Fruit fly (Drosophila melanogaster) whole organism, embryonic: ENCODE data around the gene PpD6.

ENCODE experiments used
- Adf1 ChIP-seq: fragments of 200-800 bp; sonication (Bioruptor generic); IDR thresholded peaks from 2 replicates; pipeline ENCODE4 v1.3.6; 2022; ENCODE audit warnings: missing biosample characterization, missing genetic modification characterization
- Awh ChIP-seq: fragments of 200-800 bp; sonication (Bioruptor generic); IDR thresholded peaks from 2 replicates; pipeline ENCODE4, ENCODE4 v1.3.6; 2022; ENCODE audit warnings: missing biosample characterization, missing genetic modification characterization
- CG10543 ChIP-seq: fragments of 200-800 bp; sonication (Bioruptor generic); optimal IDR thresholded peaks from 3 replicates; lab custom pipeline; 2017; ENCODE audit warnings: missing biosample characterization, mild to moderate bottlenecking, missing genetic modification characterization, moderate library complexity
- CG11093 ChIP-seq: fragments of 200-800 bp; sonication (Bioruptor generic); IDR thresholded peaks from 3 replicates; pipeline ENCODE4 v1.3.6; 2022; ENCODE audit warnings: missing biosample characterization, missing genetic modification characterization
- CG11560 ChIP-seq: fragments of 200-800 bp; sonication (Bioruptor generic); IDR thresholded peaks from 3 replicates; pipeline ENCODE4 v1.3.6; 2022; ENCODE audit warnings: missing biosample characterization, missing genetic modification characterization
- CG12391 ChIP-seq: fragments of 200-800 bp; sonication (Bioruptor generic); optimal IDR thresholded peaks from 3 replicates; lab custom pipeline; 2018; ENCODE audit warnings: missing biosample characterization, mild to moderate bottlenecking, missing genetic modification characterization, moderate library complexity
- CG12659 ChIP-seq: fragments of 200-800 bp; sonication (Bioruptor generic); optimal IDR thresholded peaks from 3 replicates; lab custom pipeline; 2017; ENCODE audit warnings: mild to moderate bottlenecking, missing biosample characterization, missing genetic modification reagents, missing genetic modification characterization
- CG12942 ChIP-seq: fragments of 200-800 bp; sonication (Bioruptor generic); optimal IDR thresholded peaks from 3 replicates; lab custom pipeline; 2016; ENCODE audit warnings: missing biosample characterization, missing genetic modification characterization
- CG13296 ChIP-seq: fragments of 200-800 bp; sonication (Bioruptor generic); optimal IDR thresholded peaks from 3 replicates; lab custom pipeline; 2018; ENCODE audit warnings: missing biosample characterization, mild to moderate bottlenecking, missing genetic modification characterization
- CG14441 ChIP-seq: fragments of 200-800 bp; sonication (Bioruptor generic); IDR thresholded peaks from 2 replicates; pipeline ENCODE4 v1.3.6; 2022; ENCODE audit warnings: missing biosample characterization, missing genetic modification characterization
- CG1602 ChIP-seq: fragments of 200-800 bp; sonication (Bioruptor generic); optimal IDR thresholded peaks from 3 replicates; lab custom pipeline; 2016; ENCODE audit warnings: missing biosample characterization, missing genetic modification characterization
- CG18619 ChIP-seq: fragments of 200-800 bp; sonication (Bioruptor generic); optimal IDR thresholded peaks from 3 replicates; lab custom pipeline; 2017; ENCODE audit warnings: missing biosample characterization, mild to moderate bottlenecking, missing genetic modification characterization
- CG6689 ChIP-seq: fragments of 200-800 bp; sonication (Bioruptor generic); IDR thresholded peaks from 2 replicates; pipeline ENCODE4 v1.3.6; 2022; ENCODE audit warnings: missing biosample characterization, missing genetic modification characterization
- CG6791 ChIP-seq: fragments of 200-800 bp; sonication (Bioruptor generic); IDR thresholded peaks from 3 replicates; pipeline ENCODE4 v1.3.6; 2022; ENCODE audit warnings: missing biosample characterization, missing genetic modification characterization; ENCODE audit not compliant: partially characterized antibody
- CG6854 ChIP-seq: fragments of 200-800 bp; sonication (Bioruptor generic); optimal IDR thresholded peaks from 3 replicates; lab custom pipeline; 2017; ENCODE audit warnings: missing biosample characterization, mild to moderate bottlenecking, missing genetic modification characterization
- CG7745 ChIP-seq: fragments of 200-800 bp; sonication (Bioruptor generic); optimal IDR thresholded peaks from 2 replicates; lab custom pipeline; 2018; ENCODE audit warnings: missing biosample characterization, mild to moderate bottlenecking, missing genetic modification characterization, moderate library complexity
- CG8290 ChIP-seq, 3 experiments: fragments of 200-800 bp; sonication (Bioruptor generic); optimal IDR thresholded peaks; 2 replicates each; lab custom pipeline; 2016 to 2019; ENCODE audit warnings: missing biosample characterization in 3 of 3, missing genetic modification characterization in 3 of 3, mild to moderate bottlenecking in 2 of 3, moderate library complexity in 1 of 3
- CG8765 ChIP-seq: fragments of 200-800 bp; sonication (Bioruptor generic); IDR thresholded peaks from 2 replicates; pipeline ENCODE4 v1.3.6; 2022; ENCODE audit warnings: missing biosample characterization, missing genetic modification characterization
- CG9932 ChIP-seq: fragments of 200-800 bp; sonication (Bioruptor generic); IDR thresholded peaks from 2 replicates; pipeline ENCODE4 v1.3.6; 2022; ENCODE audit warnings: missing biosample characterization, missing genetic modification characterization
- Doc2 ChIP-seq: fragments of 200-800 bp; sonication (Bioruptor generic); IDR thresholded peaks from 2 replicates; pipeline ENCODE4 v1.3.6; 2022; ENCODE audit warnings: missing biosample characterization, missing genetic modification characterization
- Doc3 ChIP-seq: fragments of 200-800 bp; sonication (Bioruptor generic); IDR thresholded peaks from 3 replicates; pipeline ENCODE4 v1.3.6; 2022; ENCODE audit warnings: missing biosample characterization, missing genetic modification characterization; ENCODE audit not compliant: partially characterized antibody
- Hr78 ChIP-seq, 2 experiments: fragments of 200-800 bp in 1 of 2; fragments of >200 bp in 1 of 2; sonication (Bioruptor generic) in 1 of 2; optimal IDR thresholded peaks; 2 replicates each; lab custom pipeline; 2017 to 2019; ENCODE audit warnings: missing biosample characterization in 2 of 2, missing genetic modification characterization in 2 of 2, mild to moderate bottlenecking in 1 of 2, moderate library complexity in 1 of 2
- Jarid2 ChIP-seq: fragments of 200-800 bp; sonication (Bioruptor generic); optimal IDR thresholded peaks from 3 replicates; lab custom pipeline; 2017; ENCODE audit warnings: mild to moderate bottlenecking, missing biosample characterization, missing genetic modification reagents, missing genetic modification characterization
- Mes4 ChIP-seq: fragments of 200-800 bp; sonication (Bioruptor generic); optimal IDR thresholded peaks from 2 replicates; lab custom pipeline; 2016; ENCODE audit warnings: missing biosample characterization, missing genetic modification characterization
- Sox102F ChIP-seq: fragments of 200-800 bp; sonication (Bioruptor generic); optimal IDR thresholded peaks from 2 replicates; lab custom pipeline; 2018; ENCODE audit warnings: missing biosample characterization, mild to moderate bottlenecking, missing genetic modification characterization, moderate library complexity
- Xbp1 ChIP-seq: fragments of 200-800 bp; sonication (Bioruptor generic); optimal IDR thresholded peaks from 3 replicates; lab custom pipeline; 2016; ENCODE audit warnings: missing biosample characterization, mild to moderate bottlenecking, missing genetic modification characterization
- abd-A ChIP-seq: fragments of 200-800 bp; sonication (Bioruptor generic); optimal IDR thresholded peaks from 3 replicates; lab custom pipeline; 2019; ENCODE audit warnings: missing biosample characterization, mild to moderate bottlenecking, missing genetic modification characterization, moderate library complexity
- aop ChIP-seq: fragments of 200-800 bp; sonication (Bioruptor generic); IDR thresholded peaks from 2 replicates; pipeline ENCODE4 v1.3.6; 2022; ENCODE audit warnings: missing biosample characterization, missing genetic modification characterization
- chinmo ChIP-seq: fragments of 200-800 bp; sonication (Bioruptor generic); IDR thresholded peaks from 4 replicates; pipeline ENCODE4 v1.3.6; 2022; ENCODE audit warnings: missing biosample characterization, missing genetic modification characterization; ENCODE audit not compliant: partially characterized antibody
- chm ChIP-seq: fragments of 200-800 bp; sonication (Bioruptor generic); IDR thresholded peaks from 2 replicates; pipeline ENCODE4 v1.3.6; 2022; ENCODE audit warnings: missing biosample characterization, missing genetic modification characterization
- crc ChIP-seq: fragments of 200-800 bp; sonication (Bioruptor generic); optimal IDR thresholded peaks from 2 replicates; lab custom pipeline; 2016; ENCODE audit warnings: missing biosample characterization, missing genetic modification characterization
- cwo ChIP-seq: fragments of 200-800 bp; sonication (Bioruptor generic); optimal IDR thresholded peaks from 3 replicates; lab custom pipeline; 2017; ENCODE audit warnings: missing biosample characterization, missing genetic modification characterization, mild to moderate bottlenecking, moderate library complexity, missing genetic modification reagents
- dmrt11E ChIP-seq: fragments of 200-800 bp; sonication (Bioruptor generic); optimal IDR thresholded peaks from 3 replicates; lab custom pipeline; 2018; ENCODE audit warnings: missing biosample characterization, mild to moderate bottlenecking, missing genetic modification characterization, moderate library complexity
- dmrt99B ChIP-seq: fragments of 200-800 bp; sonication (Bioruptor generic); optimal IDR thresholded peaks from 2 replicates; lab custom pipeline; 2018; ENCODE audit warnings: missing biosample characterization, mild to moderate bottlenecking, missing genetic modification characterization, moderate library complexity
- ewg ChIP-seq: fragments of 200-800 bp; sonication (Bioruptor generic); optimal IDR thresholded peaks from 3 replicates; lab custom pipeline; 2017; ENCODE audit warnings: mild to moderate bottlenecking, missing biosample characterization, missing genetic modification reagents, missing genetic modification characterization
- gfzf ChIP-seq: fragments of 200-800 bp; sonication (Bioruptor generic); optimal IDR thresholded peaks from 2 replicates; lab custom pipeline; 2016; ENCODE audit warnings: missing biosample characterization, mild to moderate bottlenecking, missing genetic modification characterization, moderate library complexity
- hb ChIP-seq: fragments of 200-800 bp; sonication (Bioruptor generic); IDR thresholded peaks from 3 replicates; pipeline ENCODE4 v1.3.6; 2022; ENCODE audit warnings: missing biosample characterization, missing genetic modification characterization; ENCODE audit not compliant: partially characterized antibody
- hbn ChIP-seq: fragments of 200-800 bp; sonication (Bioruptor generic); IDR thresholded peaks from 2 replicates; pipeline ENCODE4 v1.3.6; 2022; ENCODE audit warnings: missing biosample characterization, missing genetic modification characterization; ENCODE audit not compliant: partially characterized antibody
- her ChIP-seq: fragments of 200-800 bp; sonication (Bioruptor generic); optimal IDR thresholded peaks from 2 replicates; lab custom pipeline; 2016; ENCODE audit warnings: missing biosample characterization, missing genetic modification characterization
- luna ChIP-seq: fragments of 200-800 bp; sonication (Bioruptor generic); optimal IDR thresholded peaks from 2 replicates; lab custom pipeline; 2016; ENCODE audit warnings: missing biosample characterization, missing genetic modification characterization
- nerfin-2 ChIP-seq: fragments of 200-800 bp; sonication (Bioruptor generic); IDR thresholded peaks from 2 replicates; pipeline ENCODE4 v1.3.6; 2022; ENCODE audit warnings: missing biosample characterization, missing genetic modification characterization; ENCODE audit not compliant: partially characterized antibody
- pb ChIP-seq: fragments of 200-800 bp; sonication (Bioruptor generic); optimal IDR thresholded peaks from 3 replicates; lab custom pipeline; 2016; ENCODE audit warnings: missing biosample characterization, missing genetic modification characterization
- repo ChIP-seq: fragments of 200-800 bp; sonication (Bioruptor generic); optimal IDR thresholded peaks from 2 replicates; lab custom pipeline; 2016; ENCODE audit warnings: missing biosample characterization, missing genetic modification characterization
- slp2 ChIP-seq: fragments of 200-800 bp; sonication (Bioruptor generic); optimal IDR thresholded peaks from 2 replicates; lab custom pipeline; 2016; ENCODE audit warnings: missing biosample characterization, missing genetic modification characterization
- toy ChIP-seq: fragments of 200-800 bp; sonication (Bioruptor generic); IDR thresholded peaks from 2 replicates; pipeline ENCODE4 v1.3.6; 2022; ENCODE audit warnings: missing biosample characterization, missing genetic modification characterization
- twi ChIP-seq: fragments of 200-800 bp; optimal IDR thresholded peaks from 2 replicates; lab custom pipeline; 2019; ENCODE audit warnings: missing biosample characterization, mild to moderate bottlenecking, missing genetic modification characterization, moderate library complexity
- unc-4 ChIP-seq: fragments of 200-800 bp; sonication (Bioruptor generic); IDR thresholded peaks from 2 replicates; pipeline ENCODE4 v1.3.6; 2022; ENCODE audit warnings: missing biosample characterization, missing genetic modification characterization; ENCODE audit not compliant: partially characterized antibody
- vnd ChIP-seq: fragments of 200-800 bp; sonication (Bioruptor generic); IDR thresholded peaks from 3 replicates; pipeline ENCODE4 v1.3.6; 2022; ENCODE audit warnings: missing biosample characterization, missing genetic modification characterization; ENCODE audit not compliant: partially characterized antibody
- zfh2 ChIP-seq: fragments of 200-800 bp; sonication (Bioruptor generic); optimal IDR thresholded peaks from 2 replicates; lab custom pipeline; 2016; ENCODE audit warnings: missing biosample characterization, missing genetic modification characterization

PpD6 gene

dm6 chr2L:3086290-3086876, 23.1 kb upstream of the PpD6 start (continued):
- no peak for TF ChIP-seq abd-A (tag; lab: Kevin White, UChicago)
- peak; percentile 82 for TF ChIP-seq dmrt99B (tag; lab: Kevin White, UChicago)
- peak; percentile 77 for TF ChIP-seq CG12659 (GFP tag; lab: Kevin White, UChicago)
- no peak for TF ChIP-seq Doc3 (GFP tag; lab: Robert Waterston, UW)
- peak; percentile 2 for TF ChIP-seq slp2 (GFP tag; lab: Kevin White, UChicago)
- no peak for TF ChIP-seq nerfin-2 (GFP tag; lab: Robert Waterston, UW)
- peak; percentile 10 for TF ChIP-seq CG1602 (GFP tag; lab: Kevin White, UChicago)
- peak; percentile 76 for TF ChIP-seq CG13296 (GFP tag; lab: Kevin White, UChicago)
- no peak for TF ChIP-seq gfzf (GFP tag; lab: Kevin White, UChicago)
- TF ChIP-seq repo (GFP tag; lab: Kevin White, UChicago) = no peak
- peak; percentile 22 for TF ChIP-seq twi (tag; lab: Kevin White, UChicago)
- no peak for TF ChIP-seq CG8290 (GFP tag; optimal IDR thresholded peaks at IDR 0.05; lab: Kevin White, UChicago)
- no peak for TF ChIP-seq CG8290 (tag; optimal IDR thresholded peaks at IDR 0.05; lab: Kevin White, UChicago)
- peak; percentile 42 for TF ChIP-seq Adf1 (GFP tag; lab: Robert Waterston, UW)
- no peak for TF ChIP-seq aop (GFP tag; lab: Robert Waterston, UW)
- no peak for TF ChIP-seq CG11093 (GFP tag; lab: Robert Waterston, UW)
- TF ChIP-seq CG14441 (GFP tag; lab: Robert Waterston, UW) = peak; percentile 60
- no peak for TF ChIP-seq Hr78 (GFP tag; optimal IDR thresholded peaks at IDR 0.05; lab: Kevin White, UChicago)
- peak; percentile 31 for TF ChIP-seq ewg (GFP tag; lab: Kevin White, UChicago)
- peak; percentile 49 for TF ChIP-seq CG12942
- TF ChIP-seq chm (GFP tag; lab: Robert Waterston, UW) = no peak
- peak; percentile 63 for TF ChIP-seq Xbp1 (GFP tag; lab: Kevin White, UChicago)
- TF ChIP-seq crc (GFP tag; lab: Kevin White, UChicago) = peak; percentile 6
- peak; percentile 51 for TF ChIP-seq CG10543 (GFP tag; lab: Kevin White, UChicago)
- no peak for TF ChIP-seq Awh
- peak; percentile 59; the same call in 1 of the 2 replicates for TF ChIP-seq CG6689 (GFP tag; lab: Robert Waterston, UW)
- TF ChIP-seq CG6854 (GFP tag; lab: Kevin White, UChicago) = peak; percentile 67
- peak; percentile 83 for TF ChIP-seq Sox102F (GFP tag; lab: Kevin White, UChicago)
- TF ChIP-seq CG18619 (GFP tag; lab: Kevin White, UChicago) = peak; percentile 59
- peak; percentile 22 for TF ChIP-seq zfh2 (GFP tag; lab: Kevin White, UChicago)
- TF ChIP-seq toy (GFP tag; lab: Robert Waterston, UW) = no peak
- TF ChIP-seq dmrt11E = no peak
- TF ChIP-seq vnd = no peak
- no peak for TF ChIP-seq CG6791 (GFP tag; lab: Robert Waterston, UW)
- peak; percentile 36 for TF ChIP-seq her (GFP tag; lab: Kevin White, UChicago)
- TF ChIP-seq hb (GFP tag; lab: Robert Waterston, UW) = no peak
- no peak for TF ChIP-seq hbn (GFP tag; lab: Robert Waterston, UW)
- TF ChIP-seq Mes4 (GFP tag; lab: Kevin White, UChicago) = peak; percentile 8
- no peak for TF ChIP-seq CG8765
- TF ChIP-seq CG9932 = peak; percentile 79
- no peak for TF ChIP-seq unc-4 (GFP tag; lab: Robert Waterston, UW)
- TF ChIP-seq CG11560 (tag; lab: Robert Waterston, UW) = no peak
- no peak for TF ChIP-seq luna
- peak; percentile 2 for TF ChIP-seq pb
- TF ChIP-seq Doc2 = no peak
- TF ChIP-seq CG12391 (tag; lab: Kevin White, UChicago) = peak; percentile 79
- TF ChIP-seq CG7745 = no peak
- TF ChIP-seq chinmo (GFP tag; lab: Robert Waterston, UW) = no peak
- TF ChIP-seq Jarid2 (GFP tag; lab: Kevin White, UChicago) = peak; percentile 42
- peak; percentile 76 for TF ChIP-seq cwo
